Worm (Caenorhabditis elegans): Measurements from ENCODE around the gene rbg-1.

DNA sequence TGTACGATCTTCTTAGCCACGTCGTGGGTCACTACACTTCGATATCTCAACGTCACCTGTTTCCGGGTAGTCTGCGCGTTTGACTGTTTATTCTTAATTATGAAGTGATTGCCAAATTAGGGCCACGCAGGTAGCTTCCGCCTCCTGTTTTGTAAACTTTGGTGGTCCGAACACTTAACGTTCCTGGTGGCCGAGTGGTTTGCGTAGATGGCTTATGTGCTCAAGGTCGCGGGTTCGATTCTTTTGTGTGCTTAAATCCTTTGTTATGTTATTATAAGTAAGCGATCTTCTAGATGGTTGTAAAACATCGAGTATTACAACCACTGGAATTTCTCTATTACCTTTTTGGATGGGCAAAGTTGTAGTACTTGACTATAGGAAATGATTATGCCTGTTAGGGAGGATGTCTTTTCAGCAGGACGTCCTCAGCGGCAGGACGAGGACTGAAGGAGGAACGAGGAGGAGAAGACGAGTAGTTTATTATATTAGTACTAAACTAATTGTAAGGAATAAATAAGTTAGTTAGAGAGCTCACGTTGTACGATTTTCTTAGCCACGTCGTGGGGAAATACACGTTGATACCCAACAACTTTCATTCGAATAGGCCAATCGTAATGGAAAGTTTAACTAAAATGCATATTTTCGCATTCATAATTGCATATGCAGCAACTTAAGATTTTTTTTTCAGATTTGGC, 6.3 kb upstream of the rbg-1 start:
- TF ChIP-seq hmbx-1 (tag; optimal IDR thresholded peaks at IDR 0.05) (no peak), pes-1 (GFP tag; IDR thresholded peaks at IDR 0.05) (no peak), scrt-1 (GFP tag; IDR thresholded peaks at IDR 0.05) (no peak), tbx-11 (GFP tag; IDR thresholded peaks at IDR 0.05) (no peak), aly-1 (tag; optimal IDR thresholded peaks at IDR 0.05) (no peak), F13C5.2 (tag; optimal IDR thresholded peaks at IDR 0.05) (no peak), tbx-37 (GFP tag; conservative IDR thresholded peaks at IDR 0.05) (no peak), B0310.2 (tag; optimal IDR thresholded peaks at IDR 0.05) (no peak), flt-1 (GFP tag; IDR thresholded peaks at IDR 0.05) (no peak), hmg-4 (GFP tag; optimal IDR thresholded peaks at IDR 0.05) (no peak), ceh-13 (GFP tag; optimal IDR thresholded peaks at IDR 0.05) (no peak), ama-1 (optimal IDR thresholded peaks at IDR 0.05) (no peak), ceh-36 (tag; optimal IDR thresholded peaks at IDR 0.05) (no peak), tra-4 (tag; optimal IDR thresholded peaks at IDR 0.05) (no peak)

All from whole organism, early embryonic.